Fruit fly (Drosophila melanogaster): ENCODE data around the gene Obp83ef.

DNA sequence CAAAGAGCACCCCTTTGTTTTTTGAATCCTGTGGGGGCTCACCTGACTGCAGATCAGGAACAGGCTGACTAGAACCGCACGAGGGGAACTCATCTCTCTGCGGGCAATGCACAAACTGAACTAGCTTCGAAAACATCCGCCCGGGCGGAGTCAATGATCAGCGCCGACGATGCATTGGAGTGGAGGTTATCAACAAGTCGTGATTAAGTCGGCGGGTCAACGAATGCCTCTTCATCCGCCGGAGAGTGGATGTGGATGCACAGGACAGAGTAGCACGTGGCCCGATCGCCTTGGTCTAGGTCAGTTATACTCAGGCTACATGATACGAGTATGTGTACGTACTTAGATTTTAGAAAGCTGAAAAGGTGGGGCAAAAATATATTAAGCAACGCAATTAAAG is at the start of gene Obp83ef:
- TF ChIP-seq CTCF (optimal IDR thresholded peaks at IDR 0.05), result no peak
- TF ChIP-seq CG8478 (optimal IDR thresholded peaks at IDR 0.05), result no peak
